Worm (Caenorhabditis elegans) whole organism, L2 larva: Measurements from ENCODE around the gene cest-4.
"Not testable (repeated sequence)": the region's sequence is repeated elsewhere in the genome, so short reads cannot be mapped to it uniquely, and the experiment has no call there.

ENCODE experiments used
- aly-2 ChIP-seq: fragments of 150-350 bp; optimal IDR thresholded peaks from 2 replicates; lab custom pipeline; 2014; ENCODE audit warnings: missing biosample characterization, missing genetic modification characterization
- nhr-10 ChIP-seq: sonication (generic microtip); optimal IDR thresholded peaks from 2 replicates; lab custom pipeline; 2017; ENCODE audit warnings: missing biosample characterization, missing genetic modification characterization
- nhr-237 ChIP-seq: fragments of 150-350 bp; optimal IDR thresholded peaks from 2 replicates; lab custom pipeline; 2014; ENCODE audit warnings: missing biosample characterization, missing genetic modification characterization
- skn-1 ChIP-seq: sonication (generic microtip); optimal IDR thresholded peaks from 2 replicates; lab custom pipeline; 2017; ENCODE audit warnings: missing biosample characterization, missing genetic modification characterization
- snpc-4 ChIP-seq: fragments of 150-350 bp; optimal IDR thresholded peaks from 2 replicates; lab custom pipeline; 2014; ENCODE audit warnings: missing biosample characterization, missing genetic modification characterization
- zag-1 ChIP-seq: fragments of 150-350 bp; optimal IDR thresholded peaks from 2 replicates; lab custom pipeline; 2014; ENCODE audit warnings: missing biosample characterization, missing genetic modification characterization
- ztf-4 ChIP-seq: fragments of 150-350 bp; optimal IDR thresholded peaks from 2 replicates; lab custom pipeline; 2014; ENCODE audit warnings: missing biosample characterization, missing genetic modification characterization

- TF ChIP-seq snpc-4, skn-1, aly-2, zag-1, ztf-4, nhr-10, nhr-237 (tag; lab: Kevin White, UChicago): not testable (repeated sequence)
Observed at ce11 chrIV:6827477-6827876, 25.3 kb upstream of the cest-4 start, which contains the start of gene H20E11.2.
